Worm (Caenorhabditis elegans) whole organism, L4 larva: ENCODE data around the gene toh-1.

Experiments
- R02D3.7 ChIP-seq: fragments of 150-350 bp; sonication (generic microtip); optimal IDR thresholded peaks from 3 replicates; lab custom pipeline; 2014; ENCODE audit warnings: missing biosample characterization, missing genetic modification characterization
- aly-2 ChIP-seq: sonication (generic microtip); optimal IDR thresholded peaks from 2 replicates; lab custom pipeline; 2018; ENCODE audit warnings: missing biosample characterization, missing genetic modification characterization
- ceh-44 ChIP-seq: fragments of 200-800 bp; sonication (Bioruptor generic); IDR thresholded peaks from 2 replicates; pipeline ENCODE4 v1.3.6; 2022; ENCODE audit warnings: missing genetic modification reagents, missing genetic modification characterization, missing compliant biosample characterization
- ceh-82 ChIP-seq: sonication (generic microtip); optimal IDR thresholded peaks from 2 replicates; lab custom pipeline; 2017; ENCODE audit warnings: missing biosample characterization, missing genetic modification characterization
- dpl-1 ChIP-seq: fragments of 150-350 bp; optimal IDR thresholded peaks from 2 replicates; lab custom pipeline; 2014; ENCODE audit warnings: missing biosample characterization, missing genetic modification reagents, missing genetic modification characterization
- gei-8 ChIP-seq: fragments of 200-800 bp; sonication (Bioruptor generic); optimal IDR thresholded peaks from 2 replicates; lab custom pipeline; 2018; ENCODE audit warnings: mild to moderate bottlenecking, missing genetic modification characterization, missing compliant biosample characterization
- lsy-2 ChIP-seq, 2 experiments: fragments of 150-350 bp in 1 of 2; sonication (generic microtip) in 1 of 2; optimal IDR thresholded peaks; 2 replicates each; lab custom pipeline; 2014 to 2017; ENCODE audit warnings: missing biosample characterization in 2 of 2, missing genetic modification characterization in 2 of 2
- nhr-11 ChIP-seq: fragments of 150-350 bp; optimal IDR thresholded peaks from 2 replicates; lab custom pipeline; 2014; ENCODE audit warnings: missing biosample characterization, missing genetic modification characterization
- nhr-237 ChIP-seq: sonication (generic microtip); optimal IDR thresholded peaks from 2 replicates; lab custom pipeline; 2017; ENCODE audit warnings: missing biosample characterization, missing genetic modification characterization
- nhr-42 ChIP-seq: fragments of 200-800 bp; sonication (Bioruptor generic); IDR thresholded peaks from 2 replicates; pipeline ENCODE4 v1.3.6; 2022; ENCODE audit warnings: missing genetic modification characterization, missing compliant biosample characterization
- snpc-4 ChIP-seq: fragments of 150-350 bp; optimal IDR thresholded peaks from 2 replicates; lab custom pipeline; 2014; ENCODE audit warnings: missing biosample characterization, missing genetic modification characterization
- spr-3 ChIP-seq: fragments of 200-800 bp; sonication (Bioruptor generic); optimal IDR thresholded peaks from 2 replicates; lab custom pipeline; 2018; ENCODE audit warnings: mild to moderate bottlenecking, missing genetic modification characterization, missing compliant biosample characterization
- zag-1 ChIP-seq: fragments of 150-350 bp; optimal IDR thresholded peaks from 2 replicates; lab custom pipeline; 2014; ENCODE audit warnings: missing biosample characterization, missing genetic modification characterization

ce11 chrIII:3834800-3835271 lies 26.0 kb upstream of the toh-1 start, which contains the start of gene cyp-25A2:
- TF ChIP-seq gei-8 (no peak), spr-3 (GFP tag; lab: Kevin White, UChicago) (no peak), nhr-42 (GFP tag; lab: Robert Waterston, UW) (no peak), aly-2 (no peak), dpl-1 (GFP tag; lab: Kevin White, UChicago) (no peak), R02D3.7 (tag; lab: Kevin White, UChicago) (no peak), nhr-11 (tag; lab: Kevin White, UChicago) (no peak), zag-1 (tag; lab: Kevin White, UChicago) (no peak), ceh-44 (GFP tag; lab: Robert Waterston, UW) (no peak), snpc-4 (tag; lab: Kevin White, UChicago) (no peak), lsy-2 (tag; optimal IDR thresholded peaks at IDR 0.05; lab: Kevin White, UChicago) (peak in 1 of 2 experiments; percentile 13), nhr-237 (no peak), ceh-82 (tag; lab: Kevin White, UChicago) (no peak)
